Fruit fly (Drosophila melanogaster) whole organism: ENCODE results near the gene CG17271.

ENCODE experiments used
- CG8478 ChIP-seq: fragments of >200 bp; optimal IDR thresholded peaks from 2 replicates; lab custom pipeline; 2018; ENCODE audit warnings: inconsistent platforms
- EcR ChIP-seq, 2 experiments: fragments of >200 bp; optimal IDR thresholded peaks; 2 replicates each; lab custom pipeline; 2017; ENCODE audit warnings: missing biosample characterization in 2 of 2, missing genetic modification characterization in 2 of 2, missing genetic modification reagents in 2 of 2
- pan ChIP-seq: fragments of >200 bp; optimal IDR thresholded peaks from 2 replicates; lab custom pipeline; 2017
- psq ChIP-seq: fragments of >200 bp; optimal IDR thresholded peaks from 2 replicates; lab custom pipeline; 2017
- usp ChIP-seq: fragments of >200 bp; optimal IDR thresholded peaks from 2 replicates; lab custom pipeline; 2017; ENCODE audit warnings: missing biosample characterization, missing genetic modification characterization, mixed read lengths

dm6 chr3R:20778285-20778926 lies 43.2 kb downstream of the CG17271 start:
- peak in 1 of 2 experiments; percentile 58 for TF ChIP-seq EcR (GFP tag; optimal IDR thresholded peaks at IDR 0.05; lab: Kevin White, UChicago)
- no peak for TF ChIP-seq usp (GFP tag; lab: Kevin White, UChicago)
- TF ChIP-seq psq (lab: Kevin White, UChicago) = no peak
- TF ChIP-seq pan (lab: Kevin White, UChicago) = no peak
- TF ChIP-seq CG8478 (lab: Kevin White, UChicago) = peak; percentile 2
